Worm (Caenorhabditis elegans): ENCODE results near the gene nhr-239.
"Not testable (repeated sequence)": the region's sequence is repeated elsewhere in the genome, so short reads cannot be mapped to it uniquely, and the experiment has no call there.

The nhr-239 gene

ce11 chrIII:2549620-2550019, 11.9 kb upstream of the nhr-239 start, which contains the start of gene feh-1:
feh-1 (plus strand) TSS chrIII:2549920.
- TF ChIP-seq hnd-1 (tag; optimal IDR thresholded peaks at IDR 0.05): no peak
- TF ChIP-seq sea-1 (GFP tag; conservative IDR thresholded peaks at IDR 0.05): no peak
- no peak for TF ChIP-seq ama-1 (optimal IDR thresholded peaks at IDR 0.05)
- TF ChIP-seq hmg-4 (GFP tag; optimal IDR thresholded peaks at IDR 0.05): no peak
- no peak for TF ChIP-seq flt-1 (GFP tag; IDR thresholded peaks at IDR 0.05)
- no peak for TF ChIP-seq B0310.2 (tag; optimal IDR thresholded peaks at IDR 0.05)
- TF ChIP-seq ceh-13 (GFP tag; optimal IDR thresholded peaks at IDR 0.05): no peak
- no peak for TF ChIP-seq pes-1 (GFP tag; IDR thresholded peaks at IDR 0.05)
- TF ChIP-seq tra-4 (tag; optimal IDR thresholded peaks at IDR 0.05): no peak
- TF ChIP-seq ceh-36 (tag; optimal IDR thresholded peaks at IDR 0.05): no peak
- no peak for TF ChIP-seq aly-1 (tag; optimal IDR thresholded peaks at IDR 0.05)
- no peak for TF ChIP-seq tbx-37 (GFP tag; conservative IDR thresholded peaks at IDR 0.05)

ce11 chrIII:2551981-2552380, 9.5 kb upstream of the nhr-239 start:
- TF ChIP-seq ama-1 (optimal IDR thresholded peaks at IDR 0.05) (no peak), hnd-1 (tag; optimal IDR thresholded peaks at IDR 0.05) (no peak), ets-7 (tag; optimal IDR thresholded peaks at IDR 0.05) (no peak), tbx-11 (GFP tag; IDR thresholded peaks at IDR 0.05) (no peak), flt-1 (GFP tag; IDR thresholded peaks at IDR 0.05) (no peak), sea-1 (GFP tag; conservative IDR thresholded peaks at IDR 0.05) (no peak), tra-4 (tag; optimal IDR thresholded peaks at IDR 0.05) (no peak), hmbx-1 (tag; optimal IDR thresholded peaks at IDR 0.05) (no peak), F13C5.2 (tag; optimal IDR thresholded peaks at IDR 0.05) (no peak), ceh-13 (GFP tag; optimal IDR thresholded peaks at IDR 0.05) (no peak), B0310.2 (tag; optimal IDR thresholded peaks at IDR 0.05) (no peak), pes-1 (GFP tag; IDR thresholded peaks at IDR 0.05) (no peak), tbx-37 (GFP tag; conservative IDR thresholded peaks at IDR 0.05) (no peak)

ce11 chrIII:2552382-2552781, 9.1 kb upstream of the nhr-239 start:
- TF ChIP-seq flt-1 (GFP tag; IDR thresholded peaks at IDR 0.05): no peak
- no peak for TF ChIP-seq ets-7 (tag; optimal IDR thresholded peaks at IDR 0.05)
- no peak for TF ChIP-seq B0310.2 (tag; optimal IDR thresholded peaks at IDR 0.05)
- TF ChIP-seq hmg-4 (GFP tag; optimal IDR thresholded peaks at IDR 0.05): no peak
- TF ChIP-seq hmbx-1 (tag; optimal IDR thresholded peaks at IDR 0.05): no peak
- TF ChIP-seq aly-1 (tag; optimal IDR thresholded peaks at IDR 0.05): no peak
- no peak for TF ChIP-seq sea-1 (GFP tag; conservative IDR thresholded peaks at IDR 0.05)
- no peak for TF ChIP-seq ceh-13 (GFP tag; optimal IDR thresholded peaks at IDR 0.05)
- TF ChIP-seq ceh-36 (tag; optimal IDR thresholded peaks at IDR 0.05): no peak
- TF ChIP-seq hnd-1 (tag; optimal IDR thresholded peaks at IDR 0.05): no peak
- TF ChIP-seq ama-1 (optimal IDR thresholded peaks at IDR 0.05): no peak
- TF ChIP-seq F13C5.2 (tag; optimal IDR thresholded peaks at IDR 0.05): no peak
- no peak for TF ChIP-seq scrt-1 (GFP tag; IDR thresholded peaks at IDR 0.05)
- TF ChIP-seq pes-1 (GFP tag; IDR thresholded peaks at IDR 0.05): no peak

- no peak for TF ChIP-seq tbx-11 (GFP tag; IDR thresholded peaks at IDR 0.05)
- no peak for TF ChIP-seq hmg-4 (GFP tag; optimal IDR thresholded peaks at IDR 0.05)
- no peak for TF ChIP-seq ceh-36 (tag; optimal IDR thresholded peaks at IDR 0.05)
- TF ChIP-seq sea-1 (GFP tag; conservative IDR thresholded peaks at IDR 0.05): no peak
- no peak for TF ChIP-seq hnd-1 (tag; optimal IDR thresholded peaks at IDR 0.05)
- TF ChIP-seq aly-1 (tag; optimal IDR thresholded peaks at IDR 0.05): no peak
- TF ChIP-seq tra-4 (tag; optimal IDR thresholded peaks at IDR 0.05): no peak
- no peak for TF ChIP-seq flt-1 (GFP tag; IDR thresholded peaks at IDR 0.05)
- TF ChIP-seq B0310.2 (tag; optimal IDR thresholded peaks at IDR 0.05): no peak
- TF ChIP-seq scrt-1 (GFP tag; IDR thresholded peaks at IDR 0.05): no peak
- no peak for TF ChIP-seq ets-7 (tag; optimal IDR thresholded peaks at IDR 0.05)
These were observed 7.9 kb upstream of the nhr-239 start for ce11 chrIII:2553579-2553978.

- TF ChIP-seq flt-1 (GFP tag; IDR thresholded peaks at IDR 0.05) (no peak), hmbx-1 (tag; optimal IDR thresholded peaks at IDR 0.05) (no peak), sea-1 (GFP tag; conservative IDR thresholded peaks at IDR 0.05) (no peak), tra-4 (tag; optimal IDR thresholded peaks at IDR 0.05) (no peak), hnd-1 (tag; optimal IDR thresholded peaks at IDR 0.05) (no peak), B0310.2 (tag; optimal IDR thresholded peaks at IDR 0.05) (no peak), ama-1 (optimal IDR thresholded peaks at IDR 0.05) (no peak), scrt-1 (GFP tag; IDR thresholded peaks at IDR 0.05) (no peak), ceh-13 (GFP tag; optimal IDR thresholded peaks at IDR 0.05) (no peak), ets-7 (tag; optimal IDR thresholded peaks at IDR 0.05) (no peak), tbx-11 (GFP tag; IDR thresholded peaks at IDR 0.05) (no peak), hmg-4 (GFP tag; optimal IDR thresholded peaks at IDR 0.05) (no peak), pes-1 (GFP tag; IDR thresholded peaks at IDR 0.05) (no peak)
These were observed 747 bp upstream of the nhr-239 start for ce11 chrIII:2560763-2561162.

ce11 chrIII:2563033-2563656, 1.6 kb downstream of the nhr-239 start:
- TF ChIP-seq tbx-11 (GFP tag; IDR thresholded peaks at IDR 0.05) (no peak), pes-1 (GFP tag; IDR thresholded peaks at IDR 0.05) (no peak), tbx-37 (GFP tag; conservative IDR thresholded peaks at IDR 0.05) (no peak), scrt-1 (GFP tag; IDR thresholded peaks at IDR 0.05) (no peak), ceh-13 (GFP tag; optimal IDR thresholded peaks at IDR 0.05) (no peak), aly-1 (tag; optimal IDR thresholded peaks at IDR 0.05) (no peak), flt-1 (GFP tag; IDR thresholded peaks at IDR 0.05) (no peak), hmbx-1 (tag; optimal IDR thresholded peaks at IDR 0.05) (no peak), sea-1 (GFP tag; conservative IDR thresholded peaks at IDR 0.05) (no peak), hnd-1 (tag; optimal IDR thresholded peaks at IDR 0.05) (no peak), hmg-4 (GFP tag; optimal IDR thresholded peaks at IDR 0.05) (no peak), ets-7 (tag; optimal IDR thresholded peaks at IDR 0.05) (no peak), tra-4 (tag; optimal IDR thresholded peaks at IDR 0.05) (no peak), ama-1 (optimal IDR thresholded peaks at IDR 0.05) (no peak), ceh-36 (tag; optimal IDR thresholded peaks at IDR 0.05) (no peak)

- TF ChIP-seq tra-4 (tag; optimal IDR thresholded peaks at IDR 0.05); F13C5.2 (tag; optimal IDR thresholded peaks at IDR 0.05); pes-1 (GFP tag; IDR thresholded peaks at IDR 0.05): not testable (repeated sequence)
These were observed 2.4 kb downstream of the nhr-239 start, which contains the start of gene Y54F10AM.11 for ce11 chrIII:2563883-2564282. Y54F10AM.11 (minus strand) TSS chrIII:2563983.

Measured in whole organism, early embryonic.